Worm (Caenorhabditis elegans): ENCODE measurements around the gene srz-62.

ce11 chrIV:3864944-3865343 is 35.4 kb upstream of the srz-62 start, which contains the start of gene aat-8:
- TF ChIP-seq lin-39 (tag; optimal IDR thresholded peaks at IDR 0.05) (no peak), nhr-77 (tag; optimal IDR thresholded peaks at IDR 0.05) (no peak), unc-39 (tag; optimal IDR thresholded peaks at IDR 0.05) (no peak), egl-27 (tag; optimal IDR thresholded peaks at IDR 0.05) (no peak), skn-1 (tag; optimal IDR thresholded peaks at IDR 0.05) (no peak), fkh-2 (tag; optimal IDR thresholded peaks at IDR 0.05) (no peak), pha-4 (tag; optimal IDR thresholded peaks at IDR 0.05) (no peak), tbx-2 (tag; optimal IDR thresholded peaks at IDR 0.05) (no peak), elt-2 (tag; optimal IDR thresholded peaks at IDR 0.05) (no peak), ama-1 (optimal IDR thresholded peaks at IDR 0.05) (no peak), unc-62 (GFP tag; optimal IDR thresholded peaks at IDR 0.05) (no peak)
